Fruit fly (Drosophila melanogaster) whole organism, embryonic: ENCODE results near the gene CG5172.

Source experiments
- Asciz ChIP-seq: fragments of 200-800 bp; sonication (Bioruptor generic); optimal IDR thresholded peaks from 2 replicates; lab custom pipeline; 2017; ENCODE audit warnings: missing biosample characterization, mild to moderate bottlenecking, missing genetic modification characterization, missing genetic modification reagents
- Blimp-1 ChIP-seq: fragments of 200-800 bp; sonication (Bioruptor generic); optimal IDR thresholded peaks from 3 replicates; lab custom pipeline; 2018; ENCODE audit warnings: missing biosample characterization, missing genetic modification characterization, mild to moderate bottlenecking, moderate library complexity, missing genetic modification reagents
- CG11398 ChIP-seq: fragments of 200-800 bp; sonication (Bioruptor generic); optimal IDR thresholded peaks from 2 replicates; lab custom pipeline; 2016; ENCODE audit warnings: missing biosample characterization, missing genetic modification characterization
- CG12299 ChIP-seq: fragments of 200-800 bp; sonication (Bioruptor generic); optimal IDR thresholded peaks from 2 replicates; lab custom pipeline; 2018; ENCODE audit warnings: missing biosample characterization, mild to moderate bottlenecking, missing genetic modification characterization
- CG12391 ChIP-seq: fragments of 200-800 bp; sonication (Bioruptor generic); optimal IDR thresholded peaks from 3 replicates; lab custom pipeline; 2018; ENCODE audit warnings: missing biosample characterization, mild to moderate bottlenecking, missing genetic modification characterization, moderate library complexity
- CG13624 ChIP-seq: fragments of 200-800 bp; sonication (Bioruptor generic); optimal IDR thresholded peaks from 2 replicates; lab custom pipeline; 2016; ENCODE audit warnings: missing biosample characterization, missing genetic modification characterization
- CG13775 ChIP-seq: fragments of 200-800 bp; sonication (Bioruptor generic); optimal IDR thresholded peaks from 3 replicates; lab custom pipeline; 2017; ENCODE audit warnings: missing biosample characterization, mild to moderate bottlenecking, missing genetic modification characterization
- CG15073 ChIP-seq: fragments of 200-800 bp; sonication (Bioruptor generic); optimal IDR thresholded peaks from 2 replicates; lab custom pipeline; 2016; ENCODE audit warnings: missing biosample characterization, missing genetic modification characterization
- CG17328 ChIP-seq: fragments of 200-800 bp; sonication (Bioruptor generic); IDR thresholded peaks from 2 replicates; pipeline ENCODE4 v1.3.6; 2022; ENCODE audit warnings: missing biosample characterization, missing genetic modification characterization
- CG3407 ChIP-seq: fragments of 200-800 bp; sonication (Bioruptor generic); optimal IDR thresholded peaks from 2 replicates; lab custom pipeline; 2018; ENCODE audit warnings: missing biosample characterization, mild to moderate bottlenecking, missing genetic modification characterization
- CG34376 ChIP-seq: fragments of 200-800 bp; sonication (Bioruptor generic); optimal IDR thresholded peaks from 2 replicates; lab custom pipeline; 2018; ENCODE audit warnings: missing biosample characterization, mild to moderate bottlenecking, missing genetic modification characterization
- CG3726 ChIP-seq: fragments of 200-800 bp; sonication (Bioruptor generic); IDR thresholded peaks from 3 replicates; pipeline ENCODE4, ENCODE4 v1.3.6; 2022; ENCODE audit warnings: missing biosample characterization, missing genetic modification characterization
- CG4424 ChIP-seq: fragments of 200-800 bp; sonication (Bioruptor generic); optimal IDR thresholded peaks from 3 replicates; lab custom pipeline; 2016; ENCODE audit warnings: missing biosample characterization, missing genetic modification characterization
- CG4707 ChIP-seq: fragments of 200-800 bp; sonication (Bioruptor generic); optimal IDR thresholded peaks from 2 replicates; lab custom pipeline; 2018; ENCODE audit warnings: missing biosample characterization, mild to moderate bottlenecking, missing genetic modification characterization, moderate library complexity
- CG4730 ChIP-seq: fragments of 200-800 bp; sonication (Bioruptor generic); IDR thresholded peaks from 2 replicates; pipeline ENCODE4 v1.3.6; 2022; ENCODE audit warnings: missing biosample characterization, missing genetic modification characterization
- CG6813 ChIP-seq: fragments of 200-800 bp; sonication (Bioruptor generic); optimal IDR thresholded peaks from 2 replicates; lab custom pipeline; 2017; ENCODE audit warnings: missing biosample characterization, missing genetic modification characterization, mild to moderate bottlenecking, moderate library complexity, missing genetic modification reagents
- CG8089 ChIP-seq: fragments of 200-800 bp; sonication (Bioruptor generic); optimal IDR thresholded peaks from 3 replicates; lab custom pipeline; 2016; ENCODE audit warnings: missing biosample characterization, missing genetic modification characterization
- CG8359 ChIP-seq: fragments of 200-800 bp; sonication (Bioruptor generic); optimal IDR thresholded peaks from 2 replicates; lab custom pipeline; 2017; ENCODE audit warnings: missing biosample characterization, mild to moderate bottlenecking, missing genetic modification characterization, borderline replicate concordance
- CG8388 ChIP-seq: fragments of 200-800 bp; sonication (Bioruptor generic); optimal IDR thresholded peaks from 2 replicates; lab custom pipeline; 2019; ENCODE audit warnings: missing biosample characterization, mild to moderate bottlenecking, missing genetic modification characterization, moderate library complexity
- CG9609 ChIP-seq: fragments of 200-800 bp; sonication (Bioruptor generic); optimal IDR thresholded peaks from 3 replicates; lab custom pipeline; 2016; ENCODE audit warnings: missing biosample characterization, missing genetic modification characterization
- CG9817 ChIP-seq: fragments of 200-800 bp; sonication (Bioruptor generic); optimal IDR thresholded peaks from 2 replicates; lab custom pipeline; 2018; ENCODE audit warnings: missing biosample characterization, mild to moderate bottlenecking, missing genetic modification characterization, moderate library complexity
- CHES-1-like ChIP-seq: fragments of 200-800 bp; sonication (Bioruptor generic); optimal IDR thresholded peaks from 2 replicates; lab custom pipeline; 2016; ENCODE audit warnings: missing biosample characterization, missing genetic modification characterization
- Eip74EF ChIP-seq, 2 experiments: fragments of 200-800 bp in 1 of 2; fragments of >200 bp in 1 of 2; sonication (Bioruptor generic) in 1 of 2; optimal IDR thresholded peaks; 2 replicates each; lab custom pipeline; 2017 to 2019; ENCODE audit warnings: missing biosample characterization in 2 of 2, missing genetic modification characterization in 2 of 2, mild to moderate bottlenecking in 1 of 2, moderate library complexity in 1 of 2
- Fer2 ChIP-seq: fragments of 200-800 bp; sonication (Bioruptor generic); optimal IDR thresholded peaks from 2 replicates; lab custom pipeline; 2018; ENCODE audit warnings: missing biosample characterization, mild to moderate bottlenecking, missing genetic modification characterization, moderate library complexity
- HHEX ChIP-seq: fragments of 200-800 bp; sonication (Bioruptor generic); optimal IDR thresholded peaks from 3 replicates; lab custom pipeline; 2017; ENCODE audit warnings: missing biosample characterization, mild to moderate bottlenecking, missing genetic modification characterization, missing genetic modification reagents
- Lpt ChIP-seq: fragments of >200 bp; optimal IDR thresholded peaks from 2 replicates; lab custom pipeline; 2018; ENCODE audit warnings: missing biosample characterization, missing genetic modification characterization
- NfI ChIP-seq: fragments of 200-800 bp; sonication (Bioruptor generic); optimal IDR thresholded peaks from 3 replicates; lab custom pipeline; 2018; ENCODE audit warnings: missing biosample characterization, mild to moderate bottlenecking, missing genetic modification characterization, moderate library complexity
- Rfx ChIP-seq: fragments of 200-800 bp; sonication (Bioruptor generic); IDR thresholded peaks from 2 replicates; pipeline ENCODE4 v1.3.6; 2022; ENCODE audit warnings: missing biosample characterization, missing genetic modification characterization
- Side ChIP-seq: fragments of 200-800 bp; sonication (Bioruptor generic); optimal IDR thresholded peaks from 2 replicates; lab custom pipeline; 2016; ENCODE audit warnings: missing biosample characterization, missing genetic modification characterization
- Sox100B ChIP-seq: fragments of 200-800 bp; sonication (Bioruptor generic); optimal IDR thresholded peaks from 3 replicates; lab custom pipeline; 2018; ENCODE audit warnings: missing biosample characterization, mild to moderate bottlenecking, missing genetic modification characterization
- Tbp ChIP-seq: fragments of >200 bp; optimal IDR thresholded peaks from 2 replicates; lab custom pipeline; 2018; ENCODE audit warnings: missing biosample characterization, missing genetic modification characterization
- Trl ChIP-seq, 3 experiments: fragments of >200 bp in 2 of 3; fragments of 200-800 bp in 1 of 3; sonication (Bioruptor generic) in 1 of 3; optimal IDR thresholded peaks; 2 replicates in 1 of 3; 3 replicates in 2 of 3; lab custom pipeline; 2016 to 2017; ENCODE audit warnings: missing biosample characterization in 1 of 3, missing genetic modification characterization in 1 of 3
- ara ChIP-seq: fragments of 200-800 bp; sonication (Bioruptor generic); IDR thresholded peaks from 2 replicates; pipeline ENCODE4 v1.3.6; 2022; ENCODE audit warnings: missing biosample characterization, missing genetic modification characterization
- ash1 ChIP-seq: fragments of 200-800 bp; sonication (Bioruptor generic); optimal IDR thresholded peaks from 2 replicates; lab custom pipeline; 2018; ENCODE audit warnings: missing biosample characterization, mild to moderate bottlenecking, missing genetic modification characterization
- bsh ChIP-seq, 2 experiments: fragments of 200-800 bp; sonication (Bioruptor generic); optimal IDR thresholded peaks; 2 replicates each; lab custom pipeline; 2017 to 2018; ENCODE audit warnings: mild to moderate bottlenecking in 2 of 2, missing biosample characterization in 2 of 2, missing genetic modification characterization in 2 of 2, moderate library complexity in 1 of 2
- crp ChIP-seq, 2 experiments: fragments of 200-800 bp; sonication (Bioruptor generic); optimal IDR thresholded peaks; 2 replicates in 1 of 2; 3 replicates in 1 of 2; lab custom pipeline; 2017; ENCODE audit warnings: missing biosample characterization in 2 of 2, missing genetic modification characterization in 2 of 2, mild to moderate bottlenecking in 1 of 2, moderate library complexity in 1 of 2
- exex ChIP-seq: fragments of 200-800 bp; sonication (Bioruptor generic); optimal IDR thresholded peaks from 4 replicates; lab custom pipeline; 2018; ENCODE audit warnings: missing biosample characterization, mild to moderate bottlenecking, missing genetic modification characterization, moderate library complexity
- kay ChIP-seq: fragments of 200-800 bp; sonication (Bioruptor generic); optimal IDR thresholded peaks from 2 replicates; lab custom pipeline; 2016; ENCODE audit warnings: missing biosample characterization, missing genetic modification characterization
- lmd ChIP-seq: fragments of 200-800 bp; sonication (Bioruptor generic); IDR thresholded peaks from 2 replicates; pipeline ENCODE4 v1.3.6; 2022; ENCODE audit warnings: missing biosample characterization, missing genetic modification characterization
- oc ChIP-seq: fragments of 200-800 bp; sonication (Bioruptor generic); optimal IDR thresholded peaks from 2 replicates; lab custom pipeline; 2018; ENCODE audit warnings: missing biosample characterization, mild to moderate bottlenecking, missing genetic modification characterization, moderate library complexity
- phol ChIP-seq: fragments of 200-800 bp; sonication (Bioruptor generic); optimal IDR thresholded peaks from 3 replicates; lab custom pipeline; 2018; ENCODE audit warnings: missing biosample characterization, mild to moderate bottlenecking, missing genetic modification characterization, moderate library complexity
- sim ChIP-seq: fragments of 200-800 bp; sonication (Bioruptor generic); IDR thresholded peaks from 2 replicates; pipeline ENCODE4 v1.3.6; 2022; ENCODE audit warnings: missing biosample characterization, missing genetic modification characterization
- sqz ChIP-seq: fragments of 200-800 bp; sonication (Bioruptor generic); optimal IDR thresholded peaks from 3 replicates; lab custom pipeline; 2018; ENCODE audit warnings: missing biosample characterization, mild to moderate bottlenecking, missing genetic modification characterization
- sr ChIP-seq: fragments of 200-800 bp; sonication (Bioruptor generic); IDR thresholded peaks from 3 replicates; pipeline ENCODE4 v1.3.6; 2022; ENCODE audit warnings: missing biosample characterization, missing genetic modification characterization
- tin ChIP-seq: fragments of 200-800 bp; sonication (Bioruptor generic); optimal IDR thresholded peaks from 3 replicates; lab custom pipeline; 2016; ENCODE audit warnings: missing biosample characterization, missing genetic modification characterization
- vnd ChIP-seq: fragments of 200-800 bp; sonication (Bioruptor generic); IDR thresholded peaks from 3 replicates; pipeline ENCODE4 v1.3.6; 2022; ENCODE audit warnings: missing biosample characterization, missing genetic modification characterization; ENCODE audit not compliant: partially characterized antibody

Gene CG5172

dm6 chrX:17232642-17233041 is 11.4 kb downstream of the CG5172 start, which contains the start of gene f:
TSS of gene f (plus strand) at chrX:17232942.
- TF ChIP-seq Trl (optimal IDR thresholded peaks at IDR 0.05; lab: Kevin White, UChicago) (peak in 1 of 2 experiments; percentile 28), Trl (GFP tag; optimal IDR thresholded peaks at IDR 0.05; lab: Kevin White, UChicago) (no peak), tin (GFP tag; lab: Kevin White, UChicago) (no peak)

DNA sequence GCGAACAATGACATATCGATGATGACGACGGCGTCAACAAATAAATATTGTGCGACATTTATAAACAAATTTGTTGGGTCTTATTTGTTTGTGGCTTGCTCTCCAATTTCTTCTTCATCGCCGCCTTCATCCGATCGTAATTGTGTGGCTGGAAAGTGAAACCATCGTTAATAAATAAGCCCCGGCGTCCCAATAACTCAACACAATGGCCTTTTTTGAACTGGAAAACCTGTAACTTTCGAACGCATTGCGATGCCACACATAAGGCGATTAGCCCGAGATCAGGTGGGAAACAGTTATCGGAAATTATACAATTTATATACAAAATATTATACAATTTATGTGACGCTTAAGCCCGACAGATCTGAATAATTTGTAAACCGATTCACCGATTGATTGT is 15.2 kb downstream of the CG5172 start:
- TF ChIP-seq Blimp-1 (GFP tag; lab: Kevin White, UChicago) (peak; percentile 68), oc (tag; lab: Kevin White, UChicago) (peak; percentile 90), CG9609 (GFP tag; lab: Kevin White, UChicago) (no peak)

dm6 chrX:17237421-17237820 is 16.2 kb downstream of the CG5172 start:
- TF ChIP-seq CG11398 (GFP tag; lab: Kevin White, UChicago) (no peak), ash1 (no peak), CG12299 (no peak), Side (GFP tag; lab: Kevin White, UChicago) (no peak), Fer2 (tag; lab: Kevin White, UChicago) (no peak), Asciz (GFP tag; lab: Kevin White, UChicago) (peak; percentile 13), CG13775 (no peak), CG8359 (no peak), CG4424 (peak; percentile 22), CG4730 (GFP tag; lab: Robert Waterston, UW) (no peak), Sox100B (no peak), lmd (GFP tag; lab: Robert Waterston, UW) (no peak), bsh (GFP tag; optimal IDR thresholded peaks at IDR 0.05; lab: Kevin White, UChicago) (peak; percentile 22 to 38), CG13624 (GFP tag; lab: Kevin White, UChicago) (no peak), Rfx (GFP tag; lab: Robert Waterston, UW) (no peak), phol (tag; lab: Kevin White, UChicago) (peak; percentile 52), CG12391 (peak; percentile 35), CG17328 (GFP tag; lab: Robert Waterston, UW) (no peak), kay (GFP tag; lab: Kevin White, UChicago) (no peak), HHEX (no peak), CG34376 (GFP tag; lab: Kevin White, UChicago) (no peak), crp (GFP tag; optimal IDR thresholded peaks at IDR 0.05; lab: Kevin White, UChicago) (no peak), sr (GFP tag; lab: Robert Waterston, UW) (no peak), CG6813 (GFP tag; lab: Kevin White, UChicago) (no peak), CG4707 (GFP tag; lab: Kevin White, UChicago) (no peak), CG9817 (tag; lab: Kevin White, UChicago) (no peak), vnd (GFP tag; lab: Robert Waterston, UW) (no peak), NfI (no peak), CG8388 (GFP tag; lab: Kevin White, UChicago) (peak; percentile 44), sim (GFP tag; lab: Robert Waterston, UW) (no peak), Lpt (GFP tag; lab: Kevin White, UChicago) (no peak), CG8089 (GFP tag; lab: Kevin White, UChicago) (no peak), CG3726 (GFP tag; lab: Robert Waterston, UW) (no peak), CHES-1-like (GFP tag; lab: Kevin White, UChicago) (no peak), exex (tag; lab: Kevin White, UChicago) (no peak), Tbp (GFP tag; lab: Kevin White, UChicago) (no peak), Eip74EF (GFP tag; optimal IDR thresholded peaks at IDR 0.05; lab: Kevin White, UChicago) (peak in 1 of 2 experiments; percentile 21), ara (GFP tag; lab: Robert Waterston, UW) (no peak), CG15073 (GFP tag; lab: Kevin White, UChicago) (no peak), CG3407 (GFP tag; lab: Kevin White, UChicago) (no peak), sqz (GFP tag; lab: Kevin White, UChicago) (no peak)
